Fruit fly (Drosophila melanogaster) whole organism, embryonic: ENCODE measurements around the gene CG14342.

Experiments
- B-H2 ChIP-seq: fragments of 200-800 bp; sonication (Bioruptor generic); optimal IDR thresholded peaks from 2 replicates; lab custom pipeline; 2018; ENCODE audit warnings: missing biosample characterization, mild to moderate bottlenecking, missing genetic modification characterization
- CG10147 ChIP-seq: fragments of 200-800 bp; sonication (Bioruptor generic); optimal IDR thresholded peaks from 2 replicates; lab custom pipeline; 2019; ENCODE audit warnings: missing biosample characterization, mild to moderate bottlenecking, missing genetic modification characterization, moderate library complexity
- CG10209 ChIP-seq: fragments of 200-800 bp; sonication (Bioruptor generic); optimal IDR thresholded peaks from 3 replicates; lab custom pipeline; 2017; ENCODE audit warnings: missing biosample characterization, mild to moderate bottlenecking, missing genetic modification characterization, missing genetic modification reagents
- CG10274 ChIP-seq: fragments of 200-800 bp; sonication (Bioruptor generic); optimal IDR thresholded peaks from 3 replicates; lab custom pipeline; 2017; ENCODE audit warnings: missing biosample characterization, mild to moderate bottlenecking, missing genetic modification characterization
- CG10543 ChIP-seq: fragments of 200-800 bp; sonication (Bioruptor generic); optimal IDR thresholded peaks from 3 replicates; lab custom pipeline; 2017; ENCODE audit warnings: missing biosample characterization, mild to moderate bottlenecking, missing genetic modification characterization, moderate library complexity
- CG11093 ChIP-seq: fragments of 200-800 bp; sonication (Bioruptor generic); IDR thresholded peaks from 3 replicates; pipeline ENCODE4 v1.3.6; 2022; ENCODE audit warnings: missing biosample characterization, missing genetic modification characterization
- CG11398 ChIP-seq: fragments of 200-800 bp; sonication (Bioruptor generic); optimal IDR thresholded peaks from 2 replicates; lab custom pipeline; 2016; ENCODE audit warnings: missing biosample characterization, missing genetic modification characterization
- CG11723 ChIP-seq: fragments of 200-800 bp; sonication (Bioruptor generic); optimal IDR thresholded peaks from 2 replicates; lab custom pipeline; 2017; ENCODE audit warnings: missing biosample characterization, mild to moderate bottlenecking, missing genetic modification characterization
- CG12071 ChIP-seq: fragments of 200-800 bp; sonication (Bioruptor generic); optimal IDR thresholded peaks from 3 replicates; lab custom pipeline; 2018; ENCODE audit warnings: missing biosample characterization, mild to moderate bottlenecking, missing genetic modification characterization
- CG12236 ChIP-seq: fragments of 200-800 bp; sonication (Bioruptor generic); optimal IDR thresholded peaks from 2 replicates; lab custom pipeline; 2016; ENCODE audit warnings: missing biosample characterization, missing genetic modification characterization
- CG1233 ChIP-seq: fragments of 200-800 bp; sonication (Bioruptor generic); optimal IDR thresholded peaks from 4 replicates; lab custom pipeline; 2018; ENCODE audit warnings: missing biosample characterization, mild to moderate bottlenecking, missing genetic modification characterization
- CG12659 ChIP-seq: fragments of 200-800 bp; sonication (Bioruptor generic); optimal IDR thresholded peaks from 3 replicates; lab custom pipeline; 2017; ENCODE audit warnings: mild to moderate bottlenecking, missing biosample characterization, missing genetic modification reagents, missing genetic modification characterization
- CG12744 ChIP-seq: fragments of 200-800 bp; sonication (Bioruptor generic); optimal IDR thresholded peaks from 2 replicates; lab custom pipeline; 2016; ENCODE audit warnings: missing biosample characterization, missing genetic modification characterization
- CG13287 ChIP-seq: fragments of 200-800 bp; sonication (Bioruptor generic); IDR thresholded peaks from 2 replicates; pipeline ENCODE4 v1.3.6; 2022; ENCODE audit warnings: missing biosample characterization, missing genetic modification characterization; ENCODE audit not compliant: partially characterized antibody
- CG18262 ChIP-seq: fragments of 200-800 bp; optimal IDR thresholded peaks from 3 replicates; lab custom pipeline; 2019; ENCODE audit warnings: missing biosample characterization, mild to moderate bottlenecking, missing genetic modification characterization, moderate library complexity
- CG18476 ChIP-seq: fragments of 200-800 bp; sonication (Bioruptor generic); optimal IDR thresholded peaks from 2 replicates; lab custom pipeline; 2016; ENCODE audit warnings: missing biosample characterization, mild to moderate bottlenecking, missing genetic modification characterization
- CG18599 ChIP-seq: fragments of 200-800 bp; sonication (Bioruptor generic); optimal IDR thresholded peaks from 3 replicates; lab custom pipeline; 2017; ENCODE audit warnings: missing biosample characterization, missing genetic modification characterization, mild to moderate bottlenecking, moderate library complexity, missing genetic modification reagents
- CG31441 ChIP-seq: fragments of 200-800 bp; sonication (Bioruptor generic); IDR thresholded peaks from 2 replicates; pipeline ENCODE4 v1.3.6; 2022; ENCODE audit warnings: missing biosample characterization, missing genetic modification characterization
- CG32767 ChIP-seq: fragments of 200-800 bp; sonication (Bioruptor generic); IDR thresholded peaks from 2 replicates; pipeline ENCODE4 v1.3.6; 2022; ENCODE audit warnings: missing biosample characterization, missing genetic modification characterization
- CG4854 ChIP-seq: fragments of 200-800 bp; sonication (Bioruptor generic); optimal IDR thresholded peaks from 2 replicates; lab custom pipeline; 2016; ENCODE audit warnings: missing biosample characterization, missing genetic modification characterization, inconsistent platforms
- CG6765 ChIP-seq: fragments of 200-800 bp; sonication (Bioruptor generic); optimal IDR thresholded peaks from 3 replicates; lab custom pipeline; 2017; ENCODE audit warnings: missing biosample characterization, mild to moderate bottlenecking, missing genetic modification characterization
- CG6813 ChIP-seq: fragments of 200-800 bp; sonication (Bioruptor generic); optimal IDR thresholded peaks from 2 replicates; lab custom pipeline; 2017; ENCODE audit warnings: missing biosample characterization, missing genetic modification characterization, mild to moderate bottlenecking, moderate library complexity, missing genetic modification reagents
- CG7987 ChIP-seq: fragments of 200-800 bp; sonication (Bioruptor generic); optimal IDR thresholded peaks from 2 replicates; lab custom pipeline; 2018; ENCODE audit warnings: missing biosample characterization, mild to moderate bottlenecking, missing genetic modification characterization, moderate library complexity
- CG8765 ChIP-seq: fragments of 200-800 bp; sonication (Bioruptor generic); IDR thresholded peaks from 2 replicates; pipeline ENCODE4 v1.3.6; 2022; ENCODE audit warnings: missing biosample characterization, missing genetic modification characterization
- CkIIα-i1 ChIP-seq: fragments of 200-800 bp; sonication (Bioruptor generic); IDR thresholded peaks from 2 replicates; pipeline ENCODE4 v1.3.6; 2022; ENCODE audit warnings: missing biosample characterization, missing genetic modification characterization
- CrebB ChIP-seq: fragments of 200-800 bp; sonication (Bioruptor generic); optimal IDR thresholded peaks from 3 replicates; lab custom pipeline; 2018; ENCODE audit warnings: missing biosample characterization, mild to moderate bottlenecking, missing genetic modification characterization
- D19A ChIP-seq: fragments of 200-800 bp; optimal IDR thresholded peaks from 3 replicates; lab custom pipeline; 2019; ENCODE audit warnings: missing biosample characterization, mild to moderate bottlenecking, missing genetic modification characterization, moderate library complexity
- Dip2 ChIP-seq: fragments of 200-800 bp; sonication (Bioruptor generic); IDR thresholded peaks from 2 replicates; pipeline ENCODE4 v1.3.6; 2022; ENCODE audit warnings: missing biosample characterization, missing genetic modification characterization
- Dp ChIP-seq: fragments of 200-800 bp; sonication (Bioruptor generic); optimal IDR thresholded peaks from 2 replicates; lab custom pipeline; 2018; ENCODE audit warnings: missing biosample characterization, mild to moderate bottlenecking, missing genetic modification characterization, moderate library complexity
- Eip74EF ChIP-seq, 2 experiments: fragments of 200-800 bp in 1 of 2; fragments of >200 bp in 1 of 2; sonication (Bioruptor generic) in 1 of 2; optimal IDR thresholded peaks; 2 replicates each; lab custom pipeline; 2017 to 2019; ENCODE audit warnings: missing biosample characterization in 2 of 2, missing genetic modification characterization in 2 of 2, mild to moderate bottlenecking in 1 of 2, moderate library complexity in 1 of 2
- Gsc ChIP-seq: fragments of 200-800 bp; sonication (Bioruptor generic); IDR thresholded peaks from 2 replicates; pipeline ENCODE4 v1.3.6; 2022; ENCODE audit warnings: missing biosample characterization, missing genetic modification characterization
- HLH3B ChIP-seq: fragments of 200-800 bp; sonication (Bioruptor generic); IDR thresholded peaks from 2 replicates; pipeline ENCODE4 v1.3.6; 2022; ENCODE audit warnings: missing biosample characterization, missing genetic modification characterization
- HLH54F ChIP-seq: fragments of 200-800 bp; sonication (Bioruptor generic); optimal IDR thresholded peaks from 3 replicates; lab custom pipeline; 2016; ENCODE audit warnings: missing biosample characterization, missing genetic modification characterization
- Hand ChIP-seq: fragments of 200-800 bp; sonication (Bioruptor generic); optimal IDR thresholded peaks from 2 replicates; lab custom pipeline; 2017; ENCODE audit warnings: mild to moderate bottlenecking, missing biosample characterization, missing genetic modification reagents, missing genetic modification characterization
- Hmx ChIP-seq: fragments of 200-800 bp; sonication (Bioruptor generic); optimal IDR thresholded peaks from 2 replicates; lab custom pipeline; 2016; ENCODE audit warnings: missing biosample characterization, missing genetic modification characterization
- Max ChIP-seq: fragments of 200-800 bp; sonication (Bioruptor generic); optimal IDR thresholded peaks from 2 replicates; lab custom pipeline; 2016; ENCODE audit warnings: missing biosample characterization, mild to moderate bottlenecking, missing genetic modification characterization
- Usf ChIP-seq: fragments of 200-800 bp; sonication (Bioruptor generic); optimal IDR thresholded peaks from 2 replicates; lab custom pipeline; 2017; ENCODE audit warnings: missing genotype, missing biosample characterization, missing genetic modification characterization
- fd3F ChIP-seq: fragments of 200-800 bp; sonication (Bioruptor generic); optimal IDR thresholded peaks from 2 replicates; lab custom pipeline; 2018; ENCODE audit warnings: missing biosample characterization, mild to moderate bottlenecking, missing genetic modification characterization, moderate library complexity
- gro ChIP-seq: fragments of 200-800 bp; sonication (Bioruptor generic); optimal IDR thresholded peaks from 2 replicates; lab custom pipeline; 2016; ENCODE audit warnings: missing biosample characterization, missing genetic modification characterization
- lov ChIP-seq, 2 experiments: fragments of 200-800 bp in 1 of 2; fragments of >200 bp in 1 of 2; sonication (Bioruptor generic) in 1 of 2; IDR thresholded peaks in 1 of 2; optimal IDR thresholded peaks in 1 of 2; 2 replicates in 1 of 2; 3 replicates in 1 of 2; pipeline versions ENCODE4 v1.3.6 to Lab custom; 2017 to 2022; ENCODE audit warnings: missing biosample characterization in 1 of 2, missing genetic modification characterization in 1 of 2
- mam ChIP-seq: fragments of 200-800 bp; sonication (Bioruptor generic); optimal IDR thresholded peaks from 3 replicates; lab custom pipeline; 2016; ENCODE audit warnings: missing biosample characterization, missing genetic modification characterization
- oc ChIP-seq: fragments of 200-800 bp; sonication (Bioruptor generic); optimal IDR thresholded peaks from 2 replicates; lab custom pipeline; 2018; ENCODE audit warnings: missing biosample characterization, mild to moderate bottlenecking, missing genetic modification characterization, moderate library complexity
- row ChIP-seq: fragments of 200-800 bp; sonication (Bioruptor generic); IDR thresholded peaks from 3 replicates; pipeline ENCODE4 v1.3.6; 2022; ENCODE audit warnings: missing biosample characterization, missing genetic modification characterization
- sens ChIP-seq: fragments of 200-800 bp; sonication (Bioruptor generic); peaks from one replicate; lab custom pipeline; 2016; ENCODE audit warnings: missing biosample characterization, missing genetic modification characterization
- slou ChIP-seq: fragments of 200-800 bp; sonication (Bioruptor generic); optimal IDR thresholded peaks from 3 replicates; lab custom pipeline; 2016; ENCODE audit warnings: missing biosample characterization, missing genetic modification characterization
- sna ChIP-seq: fragments of 200-800 bp; sonication (Bioruptor generic); IDR thresholded peaks from 2 replicates; pipeline ENCODE4 v1.3.6; 2022; ENCODE audit warnings: missing biosample characterization, missing genetic modification characterization; ENCODE audit not compliant: partially characterized antibody
- tin ChIP-seq: fragments of 200-800 bp; sonication (Bioruptor generic); optimal IDR thresholded peaks from 3 replicates; lab custom pipeline; 2016; ENCODE audit warnings: missing biosample characterization, missing genetic modification characterization
- unpg ChIP-seq: fragments of 200-800 bp; sonication (Bioruptor generic); optimal IDR thresholded peaks from 3 replicates; lab custom pipeline; 2018; ENCODE audit warnings: missing biosample characterization, mild to moderate bottlenecking, missing genetic modification characterization, moderate library complexity
- usp ChIP-seq: fragments of >200 bp; optimal IDR thresholded peaks from 2 replicates; lab custom pipeline; 2017; ENCODE audit warnings: missing biosample characterization, missing genetic modification characterization
- zfh2 ChIP-seq: fragments of 200-800 bp; sonication (Bioruptor generic); optimal IDR thresholded peaks from 2 replicates; lab custom pipeline; 2016; ENCODE audit warnings: missing biosample characterization, missing genetic modification characterization

CG14342 gene

DNA sequence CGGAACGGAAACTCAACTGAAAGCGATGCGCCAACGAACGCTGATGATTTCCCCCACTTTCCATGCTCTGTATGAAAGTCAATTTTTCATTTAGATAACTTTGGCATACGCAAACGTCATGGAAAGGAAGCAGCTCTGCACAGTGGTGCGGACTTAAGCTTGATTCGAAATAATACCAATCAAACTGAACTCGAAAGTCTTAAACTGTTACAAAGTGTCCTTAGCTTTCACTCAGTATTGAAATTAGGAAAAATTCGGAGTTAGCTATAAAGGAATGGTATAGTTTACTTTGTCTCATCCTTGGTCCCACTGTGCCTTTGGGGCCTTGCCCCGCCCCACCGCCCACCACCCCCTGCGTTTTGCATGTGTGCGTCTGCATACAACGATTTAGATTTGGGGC is 3.4 kb downstream of the CG14342 start (continued):
- TF ChIP-seq CG10543 (GFP tag; lab: Kevin White, UChicago) = no peak
- TF ChIP-seq CrebB = peak; percentile 54
- TF ChIP-seq CG12236 (GFP tag; lab: Kevin White, UChicago) = no peak
- TF ChIP-seq Gsc (GFP tag; lab: Robert Waterston, UW) = no peak
- peak; percentile 77 for TF ChIP-seq CG18599 (GFP tag; lab: Kevin White, UChicago)
- no peak for TF ChIP-seq CG4854 (GFP tag; lab: Kevin White, UChicago)
- TF ChIP-seq B-H2 (GFP tag; lab: Kevin White, UChicago) = no peak
- no peak for TF ChIP-seq sna (GFP tag; lab: Robert Waterston, UW)
- peak; percentile 81 for TF ChIP-seq Hand (GFP tag; lab: Kevin White, UChicago)
- TF ChIP-seq Dp = no peak
- no peak for TF ChIP-seq lov (optimal IDR thresholded peaks at IDR 0.05; lab: Kevin White, UChicago)
- 0 out of 3 replicates have a peak, but pooled peaks have one; percentile 25 for TF ChIP-seq lov (GFP tag; IDR thresholded peaks at IDR 0.05; lab: Robert Waterston, UW)
- TF ChIP-seq sens (GFP tag; lab: Kevin White, UChicago) = peak; percentile 23
- TF ChIP-seq CG11723 (GFP tag; lab: Kevin White, UChicago) = no peak
- peak; percentile 4 for TF ChIP-seq slou (GFP tag; lab: Kevin White, UChicago)
- peak; percentile 30; the same call in 1 of the 2 replicates for TF ChIP-seq CG31441 (GFP tag; lab: Robert Waterston, UW)
- peak; percentile 69 for TF ChIP-seq HLH3B (GFP tag; lab: Robert Waterston, UW)
- 0 out of 2 replicates have a peak, but pooled peaks have one; percentile 20 for TF ChIP-seq CkIIα-i1 (GFP tag; lab: Robert Waterston, UW)
- peak; percentile 6 for TF ChIP-seq CG18262 (tag; lab: Kevin White, UChicago)
- peak; percentile 26 for TF ChIP-seq unpg (GFP tag; lab: Kevin White, UChicago)
- TF ChIP-seq CG1233 (GFP tag; lab: Kevin White, UChicago) = no peak
- no peak for TF ChIP-seq fd3F
- TF ChIP-seq CG12744 = no peak
- no peak for TF ChIP-seq HLH54F (GFP tag; lab: Kevin White, UChicago)
- TF ChIP-seq Hmx (GFP tag; lab: Kevin White, UChicago) = no peak
- peak; percentile 54 for TF ChIP-seq CG10209
- peak; percentile 24; the same call in 1 of the 2 replicates for TF ChIP-seq Dip2 (GFP tag; lab: Robert Waterston, UW)
- TF ChIP-seq CG7987 (GFP tag; lab: Kevin White, UChicago) = no peak
- no peak for TF ChIP-seq CG6813 (GFP tag; lab: Kevin White, UChicago)
- TF ChIP-seq oc (tag; lab: Kevin White, UChicago) = no peak
- TF ChIP-seq CG18476 (GFP tag; lab: Kevin White, UChicago) = no peak
- TF ChIP-seq mam = peak; percentile 1
- TF ChIP-seq tin (GFP tag; lab: Kevin White, UChicago) = no peak
- no peak for TF ChIP-seq CG6765 (GFP tag; lab: Kevin White, UChicago)
- peak; percentile 21 for TF ChIP-seq D19A (tag; lab: Kevin White, UChicago)
- no peak for TF ChIP-seq CG11398 (GFP tag; lab: Kevin White, UChicago)
- TF ChIP-seq CG32767 (GFP tag; lab: Robert Waterston, UW) = peak; percentile 62
- TF ChIP-seq CG12659 (GFP tag; lab: Kevin White, UChicago) = peak; percentile 51
- TF ChIP-seq row (GFP tag; lab: Robert Waterston, UW) = peak; percentile 77; the same call in 2 of the 3 replicates
- TF ChIP-seq CG10274 (GFP tag; lab: Kevin White, UChicago) = no peak
- TF ChIP-seq Max (GFP tag; lab: Kevin White, UChicago) = no peak
- TF ChIP-seq CG12071 = peak; percentile 16
- TF ChIP-seq Usf = no peak
- TF ChIP-seq Eip74EF (GFP tag; optimal IDR thresholded peaks at IDR 0.05; lab: Kevin White, UChicago) = no peak
- no peak for TF ChIP-seq gro (GFP tag; lab: Kevin White, UChicago)
- TF ChIP-seq CG10147 (GFP tag; lab: Kevin White, UChicago) = no peak
- no peak for TF ChIP-seq CG13287
- TF ChIP-seq zfh2 (GFP tag; lab: Kevin White, UChicago) = no peak
- peak; percentile 12; the same call in 1 of the 2 replicates for TF ChIP-seq CG8765 (GFP tag; lab: Robert Waterston, UW)
- peak; percentile 51; the same call in 1 of the 3 replicates for TF ChIP-seq CG11093
- TF ChIP-seq usp = no peak
